Worm (Caenorhabditis elegans) whole organism, mixed stage, embryonic: ENCODE results near the gene str-114.

ENCODE experiments used
- lin-13 ChIP-seq: fragments of 150-350 bp; optimal IDR thresholded peaks from 2 replicates; lab custom pipeline; 2014; ENCODE audit warnings: missing biosample characterization, missing genetic modification characterization
- lsy-2 ChIP-seq: fragments of 150-350 bp; optimal IDR thresholded peaks from 2 replicates; lab custom pipeline; 2014; ENCODE audit warnings: missing biosample characterization, missing genetic modification characterization
- nhr-2 ChIP-seq: fragments of 150-350 bp; optimal IDR thresholded peaks from 2 replicates; lab custom pipeline; 2014; ENCODE audit warnings: missing biosample characterization, missing genetic modification characterization
- nhr-237 ChIP-seq: fragments of 150-350 bp; optimal IDR thresholded peaks from 2 replicates; lab custom pipeline; 2014; ENCODE audit warnings: missing biosample characterization, missing genetic modification characterization
- unc-39 ChIP-seq: fragments of 150-350 bp; optimal IDR thresholded peaks from 2 replicates; lab custom pipeline; 2014; ENCODE audit warnings: missing biosample characterization, missing genetic modification characterization
- ztf-11 ChIP-seq: fragments of 150-350 bp; optimal IDR thresholded peaks from 2 replicates; lab custom pipeline; 2014; ENCODE audit warnings: missing biosample characterization, missing genetic modification characterization

DNA sequence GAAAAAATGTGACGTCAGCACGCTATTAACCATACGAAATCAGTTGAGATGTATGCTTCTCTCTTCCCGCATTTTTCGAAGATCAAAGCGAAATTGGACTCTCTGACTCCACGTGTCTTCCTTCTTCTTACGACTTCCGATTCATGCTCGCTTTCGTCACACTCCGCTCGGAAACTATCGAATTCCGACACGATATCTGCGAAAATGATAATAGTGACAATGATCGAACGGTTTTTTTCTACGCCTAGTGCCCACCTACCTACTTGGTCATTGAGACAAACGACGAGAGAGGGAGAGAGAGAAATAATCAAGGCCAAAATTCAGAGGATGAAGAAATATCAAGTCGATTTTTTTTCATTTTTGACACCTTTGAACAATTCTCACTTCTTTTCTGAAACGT is 44.1 kb downstream of the str-114 start:
- TF ChIP-seq lsy-2 (tag; lab: Kevin White, UChicago) = no peak
- no peak for TF ChIP-seq lin-13
- no peak for TF ChIP-seq nhr-237 (tag; lab: Kevin White, UChicago)
- TF ChIP-seq unc-39 = no peak
- TF ChIP-seq ztf-11 (tag; lab: Kevin White, UChicago) = no peak
- TF ChIP-seq nhr-2 (tag; lab: Kevin White, UChicago) = no peak
